Fruit fly (Drosophila melanogaster): ENCODE measurements around the gene Cnot4.

DNA sequence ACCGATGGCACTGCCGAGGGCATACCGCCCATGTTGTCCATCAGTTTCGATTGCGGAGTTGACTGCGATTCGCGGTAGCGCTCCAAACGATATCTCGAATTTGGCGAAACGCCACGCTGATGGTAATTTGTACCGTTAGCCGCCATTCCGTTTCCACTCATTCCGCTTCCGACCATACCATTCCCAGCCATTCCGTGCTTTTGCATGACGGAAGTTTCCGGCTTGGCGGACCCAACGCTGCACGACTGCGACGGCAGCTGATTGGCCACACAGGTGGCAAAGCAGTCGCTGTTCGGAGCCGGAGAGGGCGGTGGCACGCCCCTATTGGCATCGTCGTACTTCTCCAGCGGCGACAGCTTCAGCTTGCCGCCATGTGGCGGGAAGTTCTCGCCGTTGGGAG is 24.2 kb upstream of the Cnot4 start:
- TF ChIP-seq usp (GFP tag; optimal IDR thresholded peaks at IDR 0.05) = no peak
- no peak for TF ChIP-seq psq (optimal IDR thresholded peaks at IDR 0.05)
